Fruit fly (Drosophila melanogaster) whole organism, embryonic: ENCODE measurements around the gene bol.

ENCODE experiments used
- CG7556 ChIP-seq: fragments of 200-800 bp; sonication (Bioruptor generic); optimal IDR thresholded peaks from 2 replicates; lab custom pipeline; 2017; ENCODE audit warnings: missing biosample characterization, mild to moderate bottlenecking, missing genetic modification characterization
- Med ChIP-seq: fragments of 200-800 bp; sonication (Bioruptor generic); peaks from one replicate; lab custom pipeline; 2016; ENCODE audit warnings: missing biosample characterization, missing genetic modification characterization, mild to moderate bottlenecking, inconsistent platforms, moderate library complexity
- crp ChIP-seq, 2 experiments: fragments of 200-800 bp; sonication (Bioruptor generic); optimal IDR thresholded peaks; 2 replicates in 1 of 2; 3 replicates in 1 of 2; lab custom pipeline; 2017; ENCODE audit warnings: missing biosample characterization in 2 of 2, missing genetic modification characterization in 2 of 2, mild to moderate bottlenecking in 1 of 2, moderate library complexity in 1 of 2
- slou ChIP-seq: fragments of 200-800 bp; sonication (Bioruptor generic); optimal IDR thresholded peaks from 3 replicates; lab custom pipeline; 2016; ENCODE audit warnings: missing biosample characterization, missing genetic modification characterization

DNA sequence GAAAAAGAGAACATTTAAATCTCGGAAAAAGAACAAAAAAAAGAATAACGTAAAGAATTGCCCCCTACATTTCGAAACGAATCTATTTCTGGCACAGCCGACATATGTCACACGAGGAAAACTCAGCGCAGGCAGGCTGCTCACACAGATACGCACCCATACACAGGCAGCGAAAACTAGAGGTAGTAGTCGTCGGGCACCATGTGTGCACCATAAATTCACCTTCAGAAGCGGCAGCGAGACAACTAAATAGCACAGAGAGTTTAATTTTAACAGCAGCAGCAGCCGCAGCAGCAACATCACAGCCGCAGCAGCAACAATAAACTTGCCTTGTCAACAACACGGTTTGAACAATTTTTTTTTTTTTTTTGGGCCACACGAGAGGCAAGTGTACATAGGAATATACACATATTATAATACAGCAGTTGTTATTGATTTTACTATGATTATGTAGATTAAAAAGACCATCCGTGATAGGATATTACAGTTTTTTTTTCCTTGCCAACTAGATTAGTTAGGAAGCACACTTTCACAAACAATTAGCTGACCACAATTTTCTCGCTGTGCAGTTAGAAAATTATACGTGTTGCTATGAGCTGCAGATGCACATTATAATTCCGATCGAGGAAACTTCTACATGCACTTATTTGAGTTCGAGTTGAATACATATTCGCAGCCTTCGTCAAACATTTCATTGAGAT is 20.5 kb downstream of the bol start:
- no peak for TF ChIP-seq CG7556 (GFP tag; lab: Kevin White, UChicago)
- no peak for TF ChIP-seq slou
- TF ChIP-seq Med (GFP tag; lab: Kevin White, UChicago), result peak; percentile 46
- TF ChIP-seq crp (GFP tag; optimal IDR thresholded peaks at IDR 0.05; lab: Kevin White, UChicago), result no peak
